Fruit fly (Drosophila melanogaster) whole organism, embryonic: ENCODE data around the gene Rpt6R.

Experiments used
- C15 ChIP-seq: fragments of 200-800 bp; sonication (Bioruptor generic); IDR thresholded peaks from 3 replicates; pipeline ENCODE4 v1.3.6; 2022; ENCODE audit warnings: missing biosample characterization, missing genetic modification characterization
- CG11695 ChIP-seq: fragments of 200-800 bp; sonication (Bioruptor generic); IDR thresholded peaks from 3 replicates; pipeline ENCODE4 v1.3.6; 2022; ENCODE audit warnings: missing biosample characterization, missing genetic modification characterization
- CG11696 ChIP-seq: fragments of 200-800 bp; sonication (Bioruptor generic); IDR thresholded peaks from 2 replicates; pipeline ENCODE4 v1.3.6; 2022; ENCODE audit warnings: missing biosample characterization, missing genetic modification characterization
- CG12155 ChIP-seq: fragments of 200-800 bp; sonication (Bioruptor generic); optimal IDR thresholded peaks from 3 replicates; lab custom pipeline; 2016; ENCODE audit warnings: missing biosample characterization, missing genetic modification characterization
- CG13287 ChIP-seq: fragments of 200-800 bp; sonication (Bioruptor generic); IDR thresholded peaks from 2 replicates; pipeline ENCODE4 v1.3.6; 2022; ENCODE audit warnings: missing biosample characterization, missing genetic modification characterization; ENCODE audit not compliant: partially characterized antibody
- CG17385 ChIP-seq: fragments of 200-800 bp; sonication (Bioruptor generic); optimal IDR thresholded peaks from 3 replicates; lab custom pipeline; 2018; ENCODE audit warnings: missing biosample characterization, mild to moderate bottlenecking, missing genetic modification characterization
- CG17612 ChIP-seq: fragments of 200-800 bp; sonication (Bioruptor generic); IDR thresholded peaks from 2 replicates; pipeline ENCODE4 v1.3.6; 2022; ENCODE audit warnings: missing biosample characterization, missing genetic modification characterization
- CG18262 ChIP-seq: fragments of 200-800 bp; optimal IDR thresholded peaks from 3 replicates; lab custom pipeline; 2019; ENCODE audit warnings: missing biosample characterization, mild to moderate bottlenecking, missing genetic modification characterization, moderate library complexity
- CG2712 ChIP-seq: fragments of 200-800 bp; optimal IDR thresholded peaks from 3 replicates; lab custom pipeline; 2019; ENCODE audit warnings: missing biosample characterization, mild to moderate bottlenecking, missing genetic modification characterization, moderate library complexity
- CG31388 ChIP-seq: fragments of 200-800 bp; sonication (Bioruptor generic); optimal IDR thresholded peaks from 2 replicates; lab custom pipeline; 2016; ENCODE audit warnings: missing biosample characterization, missing genetic modification characterization
- CG3838 ChIP-seq: fragments of 200-800 bp; sonication (Bioruptor generic); optimal IDR thresholded peaks from 3 replicates; lab custom pipeline; 2016; ENCODE audit warnings: missing biosample characterization, missing genetic modification characterization
- CG4424 ChIP-seq: fragments of 200-800 bp; sonication (Bioruptor generic); optimal IDR thresholded peaks from 3 replicates; lab custom pipeline; 2016; ENCODE audit warnings: missing biosample characterization, missing genetic modification characterization
- CG6175 ChIP-seq: fragments of 200-800 bp; sonication (Bioruptor generic); IDR thresholded peaks from 3 replicates; pipeline ENCODE4 v1.3.6; 2022; ENCODE audit warnings: missing biosample characterization, missing genetic modification characterization
- CG6689 ChIP-seq: fragments of 200-800 bp; sonication (Bioruptor generic); IDR thresholded peaks from 2 replicates; pipeline ENCODE4 v1.3.6; 2022; ENCODE audit warnings: missing biosample characterization, missing genetic modification characterization
- CG7372 ChIP-seq: fragments of 200-800 bp; sonication (Bioruptor generic); IDR thresholded peaks from 2 replicates; pipeline ENCODE4 v1.3.6; 2022; ENCODE audit warnings: missing biosample characterization, missing genetic modification characterization
- CG7963 ChIP-seq: fragments of 200-800 bp; sonication (Bioruptor generic); IDR thresholded peaks from 3 replicates; pipeline ENCODE4 v1.3.6; 2022; ENCODE audit warnings: missing biosample characterization, missing genetic modification characterization; ENCODE audit not compliant: partially characterized antibody
- CG8765 ChIP-seq: fragments of 200-800 bp; sonication (Bioruptor generic); IDR thresholded peaks from 2 replicates; pipeline ENCODE4 v1.3.6; 2022; ENCODE audit warnings: missing biosample characterization, missing genetic modification characterization
- Dip3 ChIP-seq: fragments of 200-800 bp; sonication (Bioruptor generic); optimal IDR thresholded peaks from 3 replicates; lab custom pipeline; 2016; ENCODE audit warnings: missing biosample characterization, missing genetic modification characterization
- HLH3B ChIP-seq: fragments of 200-800 bp; sonication (Bioruptor generic); IDR thresholded peaks from 2 replicates; pipeline ENCODE4 v1.3.6; 2022; ENCODE audit warnings: missing biosample characterization, missing genetic modification characterization
- HLHmδ ChIP-seq: fragments of 200-800 bp; sonication (Bioruptor generic); optimal IDR thresholded peaks from 2 replicates; lab custom pipeline; 2018; ENCODE audit warnings: missing biosample characterization, mild to moderate bottlenecking, missing genetic modification characterization, moderate library complexity
- HmgD ChIP-seq: fragments of 200-800 bp; sonication (Bioruptor generic); optimal IDR thresholded peaks from 3 replicates; lab custom pipeline; 2016; ENCODE audit warnings: missing biosample characterization, missing genetic modification characterization
- Hmx ChIP-seq: fragments of 200-800 bp; sonication (Bioruptor generic); optimal IDR thresholded peaks from 2 replicates; lab custom pipeline; 2016; ENCODE audit warnings: missing biosample characterization, missing genetic modification characterization
- Jarid2 ChIP-seq: fragments of 200-800 bp; sonication (Bioruptor generic); optimal IDR thresholded peaks from 3 replicates; lab custom pipeline; 2017; ENCODE audit warnings: mild to moderate bottlenecking, missing biosample characterization, missing genetic modification reagents, missing genetic modification characterization
- Lhr ChIP-seq: fragments of 200-800 bp; sonication (Bioruptor generic); optimal IDR thresholded peaks from 3 replicates; lab custom pipeline; 2017; ENCODE audit warnings: mild to moderate bottlenecking, missing biosample characterization, missing genetic modification reagents, missing genetic modification characterization
- Spps ChIP-seq: fragments of 200-800 bp; sonication (Bioruptor generic); optimal IDR thresholded peaks from 2 replicates; lab custom pipeline; 2018; ENCODE audit warnings: missing biosample characterization, mild to moderate bottlenecking, missing genetic modification characterization
- Tbp ChIP-seq: fragments of >200 bp; optimal IDR thresholded peaks from 2 replicates; lab custom pipeline; 2018; ENCODE audit warnings: missing biosample characterization, missing genetic modification characterization
- ac ChIP-seq: fragments of 200-800 bp; sonication (Bioruptor generic); optimal IDR thresholded peaks from 3 replicates; lab custom pipeline; 2017; ENCODE audit warnings: missing biosample characterization, mild to moderate bottlenecking, missing genetic modification characterization
- bowl ChIP-seq: fragments of 200-800 bp; sonication (Bioruptor generic); IDR thresholded peaks from 2 replicates; pipeline ENCODE4 v1.3.6; 2022; ENCODE audit warnings: missing biosample characterization, missing genetic modification characterization
- bsh ChIP-seq, 2 experiments: fragments of 200-800 bp; sonication (Bioruptor generic); optimal IDR thresholded peaks; 2 replicates each; lab custom pipeline; 2017 to 2018; ENCODE audit warnings: mild to moderate bottlenecking in 2 of 2, missing biosample characterization in 2 of 2, missing genetic modification characterization in 2 of 2, moderate library complexity in 1 of 2
- chinmo ChIP-seq: fragments of 200-800 bp; sonication (Bioruptor generic); IDR thresholded peaks from 4 replicates; pipeline ENCODE4 v1.3.6; 2022; ENCODE audit warnings: missing biosample characterization, missing genetic modification characterization; ENCODE audit not compliant: partially characterized antibody
- fd102C ChIP-seq: fragments of 200-800 bp; sonication (Bioruptor generic); optimal IDR thresholded peaks from 2 replicates; lab custom pipeline; 2018; ENCODE audit warnings: missing biosample characterization, mild to moderate bottlenecking, missing genetic modification characterization, moderate library complexity
- fd3F ChIP-seq: fragments of 200-800 bp; sonication (Bioruptor generic); optimal IDR thresholded peaks from 2 replicates; lab custom pipeline; 2018; ENCODE audit warnings: missing biosample characterization, mild to moderate bottlenecking, missing genetic modification characterization, moderate library complexity
- fd96Cb ChIP-seq: fragments of 200-800 bp; sonication (Bioruptor generic); optimal IDR thresholded peaks from 2 replicates; lab custom pipeline; 2018; ENCODE audit warnings: missing biosample characterization, mild to moderate bottlenecking, missing genetic modification characterization, moderate library complexity
- gsb-n ChIP-seq: fragments of 200-800 bp; sonication (Bioruptor generic); optimal IDR thresholded peaks from 3 replicates; lab custom pipeline; 2018; ENCODE audit warnings: missing biosample characterization, mild to moderate bottlenecking, missing genetic modification characterization
- h ChIP-seq: fragments of >200 bp; optimal IDR thresholded peaks from 2 replicates; lab custom pipeline; 2017
- inv ChIP-seq: fragments of 200-800 bp; sonication (Bioruptor generic); IDR thresholded peaks from 2 replicates; pipeline ENCODE4 v1.3.6; 2022; ENCODE audit warnings: missing biosample characterization, missing genetic modification characterization; ENCODE audit not compliant: partially characterized antibody
- kah ChIP-seq: fragments of 200-800 bp; sonication (Bioruptor generic); optimal IDR thresholded peaks from 2 replicates; lab custom pipeline; 2018; ENCODE audit warnings: missing biosample characterization, mild to moderate bottlenecking, missing genetic modification characterization
- knrl ChIP-seq: fragments of 200-800 bp; sonication (Bioruptor generic); IDR thresholded peaks from 3 replicates; pipeline ENCODE4 v1.3.6; 2022; ENCODE audit warnings: missing biosample characterization, missing genetic modification characterization; ENCODE audit not compliant: partially characterized antibody
- mld ChIP-seq: fragments of 200-800 bp; sonication (Bioruptor generic); IDR thresholded peaks from 3 replicates; pipeline ENCODE4 v1.3.6; 2022; ENCODE audit warnings: missing biosample characterization, missing genetic modification characterization; ENCODE audit not compliant: partially characterized antibody
- nmo ChIP-seq: fragments of 200-800 bp; sonication (Bioruptor generic); optimal IDR thresholded peaks from 2 replicates; lab custom pipeline; 2018; ENCODE audit warnings: missing biosample characterization, mild to moderate bottlenecking, missing genetic modification characterization, moderate library complexity
- odd ChIP-seq: fragments of 200-800 bp; sonication (Bioruptor generic); optimal IDR thresholded peaks from 2 replicates; lab custom pipeline; 2017; ENCODE audit warnings: missing biosample characterization, mild to moderate bottlenecking, missing genetic modification characterization
- pho ChIP-seq: fragments of 200-800 bp; sonication (Bioruptor generic); optimal IDR thresholded peaks from 2 replicates; lab custom pipeline; 2016; ENCODE audit warnings: missing biosample characterization, missing genetic modification characterization
- pita ChIP-seq: fragments of 200-800 bp; sonication (Bioruptor generic); optimal IDR thresholded peaks from 2 replicates; lab custom pipeline; 2017; ENCODE audit warnings: missing biosample characterization, mild to moderate bottlenecking, missing genetic modification characterization
- pros ChIP-seq: fragments of 200-800 bp; sonication (Bioruptor generic); optimal IDR thresholded peaks from 3 replicates; lab custom pipeline; 2019; ENCODE audit warnings: missing biosample characterization, mild to moderate bottlenecking, missing genetic modification characterization, moderate library complexity
- scrt ChIP-seq: fragments of 200-800 bp; sonication (Bioruptor generic); optimal IDR thresholded peaks from 2 replicates; lab custom pipeline; 2018; ENCODE audit warnings: missing biosample characterization, mild to moderate bottlenecking, missing genetic modification characterization, moderate library complexity
- sim ChIP-seq: fragments of 200-800 bp; sonication (Bioruptor generic); IDR thresholded peaks from 2 replicates; pipeline ENCODE4 v1.3.6; 2022; ENCODE audit warnings: missing biosample characterization, missing genetic modification characterization
- sqz ChIP-seq: fragments of 200-800 bp; sonication (Bioruptor generic); optimal IDR thresholded peaks from 3 replicates; lab custom pipeline; 2018; ENCODE audit warnings: missing biosample characterization, mild to moderate bottlenecking, missing genetic modification characterization
- toy ChIP-seq: fragments of 200-800 bp; sonication (Bioruptor generic); IDR thresholded peaks from 2 replicates; pipeline ENCODE4 v1.3.6; 2022; ENCODE audit warnings: missing biosample characterization, missing genetic modification characterization
- vnd ChIP-seq: fragments of 200-800 bp; sonication (Bioruptor generic); IDR thresholded peaks from 3 replicates; pipeline ENCODE4 v1.3.6; 2022; ENCODE audit warnings: missing biosample characterization, missing genetic modification characterization; ENCODE audit not compliant: partially characterized antibody
- vvl ChIP-seq: fragments of 200-800 bp; sonication (Bioruptor generic); IDR thresholded peaks from 2 replicates; pipeline ENCODE4 v1.3.6; 2022; ENCODE audit warnings: missing biosample characterization, missing genetic modification characterization
- wek ChIP-seq: fragments of 200-800 bp; sonication (Bioruptor generic); optimal IDR thresholded peaks from 3 replicates; lab custom pipeline; 2018; ENCODE audit warnings: missing biosample characterization, mild to moderate bottlenecking, missing genetic modification characterization, moderate library complexity
- wor ChIP-seq: fragments of 200-800 bp; sonication (Bioruptor generic); IDR thresholded peaks from 2 replicates; pipeline ENCODE4 v1.3.6; 2022; ENCODE audit warnings: missing biosample characterization, missing genetic modification characterization

The Rpt6R gene

dm6 chr3R:30550044-30550443, 33.5 kb downstream of the Rpt6R start (continued):
- no peak for TF ChIP-seq kah (GFP tag; lab: Kevin White, UChicago)
- TF ChIP-seq bowl (GFP tag; lab: Robert Waterston, UW), result no peak
- TF ChIP-seq C15 (GFP tag; lab: Robert Waterston, UW), result no peak
- no peak for TF ChIP-seq knrl
- TF ChIP-seq pita (GFP tag; lab: Kevin White, UChicago), result no peak
- no peak for TF ChIP-seq CG31388 (GFP tag; lab: Kevin White, UChicago)
- TF ChIP-seq odd (GFP tag; lab: Kevin White, UChicago), result no peak
- no peak for TF ChIP-seq ac
- TF ChIP-seq Lhr (GFP tag; lab: Kevin White, UChicago), result no peak
- no peak for TF ChIP-seq wek (GFP tag; lab: Kevin White, UChicago)
- no peak for TF ChIP-seq fd3F (GFP tag; lab: Kevin White, UChicago)
- TF ChIP-seq CG11696 (GFP tag; lab: Robert Waterston, UW), result no peak
- TF ChIP-seq CG4424 (GFP tag; lab: Kevin White, UChicago), result no peak
- no peak for TF ChIP-seq CG6175 (GFP tag; lab: Robert Waterston, UW)
- TF ChIP-seq vvl (GFP tag; lab: Robert Waterston, UW), result no peak
- TF ChIP-seq fd96Cb, result no peak
- TF ChIP-seq gsb-n (tag; lab: Kevin White, UChicago), result no peak
- TF ChIP-seq pho (GFP tag; lab: Kevin White, UChicago), result no peak
- TF ChIP-seq vnd, result no peak
- no peak for TF ChIP-seq CG6689
- TF ChIP-seq HLH3B (GFP tag; lab: Robert Waterston, UW), result no peak
- no peak for TF ChIP-seq Jarid2
- TF ChIP-seq pros (GFP tag; lab: Kevin White, UChicago), result no peak
- no peak for TF ChIP-seq inv (GFP tag; lab: Robert Waterston, UW)
- no peak for TF ChIP-seq chinmo (GFP tag; lab: Robert Waterston, UW)
- TF ChIP-seq CG17612, result no peak
- TF ChIP-seq Dip3 (GFP tag; lab: Kevin White, UChicago), result no peak
- no peak for TF ChIP-seq scrt
- TF ChIP-seq toy (GFP tag; lab: Robert Waterston, UW), result no peak
- TF ChIP-seq sim (GFP tag; lab: Robert Waterston, UW), result no peak
- TF ChIP-seq h (lab: Kevin White, UChicago), result no peak
- TF ChIP-seq CG7963 (GFP tag; lab: Robert Waterston, UW), result no peak
- no peak for TF ChIP-seq bsh (GFP tag; optimal IDR thresholded peaks at IDR 0.05; lab: Kevin White, UChicago)
- no peak for TF ChIP-seq sqz (GFP tag; lab: Kevin White, UChicago)
- no peak for TF ChIP-seq CG12155 (GFP tag; lab: Kevin White, UChicago)
- no peak for TF ChIP-seq CG11695 (GFP tag; lab: Robert Waterston, UW)
- TF ChIP-seq CG8765 (GFP tag; lab: Robert Waterston, UW), result no peak
- no peak for TF ChIP-seq CG18262 (tag; lab: Kevin White, UChicago)
- no peak for TF ChIP-seq Hmx (GFP tag; lab: Kevin White, UChicago)
- no peak for TF ChIP-seq fd102C (GFP tag; lab: Kevin White, UChicago)
- TF ChIP-seq CG2712 (tag; lab: Kevin White, UChicago), result no peak
- TF ChIP-seq HmgD, result no peak
- TF ChIP-seq wor (GFP tag; lab: Robert Waterston, UW), result no peak
- no peak for TF ChIP-seq mld (GFP tag; lab: Robert Waterston, UW)
- TF ChIP-seq nmo, result no peak
- TF ChIP-seq CG7372, result no peak
- TF ChIP-seq CG17385 (GFP tag; lab: Kevin White, UChicago), result peak; percentile 1
- no peak for TF ChIP-seq Spps
- no peak for TF ChIP-seq CG13287 (GFP tag; lab: Robert Waterston, UW)
- TF ChIP-seq Tbp, result no peak
- TF ChIP-seq CG3838 (GFP tag; lab: Kevin White, UChicago), result no peak
- TF ChIP-seq HLHmδ, result no peak
